Worm (Caenorhabditis elegans) whole organism, L1 larva: ENCODE data around the gene nhr-214.

ENCODE experiments used
- C04F5.9 ChIP-seq: sonication (generic microtip); optimal IDR thresholded peaks from 2 replicates; lab custom pipeline; 2016; ENCODE audit warnings: missing genetic modification characterization, missing compliant biosample characterization
- F16B12.6 ChIP-seq: fragments of 150-350 bp; optimal IDR thresholded peaks from 2 replicates; lab custom pipeline; 2014; ENCODE audit warnings: missing biosample characterization, missing genetic modification characterization
- aly-2 ChIP-seq: fragments of 150-350 bp; optimal IDR thresholded peaks from 2 replicates; lab custom pipeline; 2014; ENCODE audit warnings: missing biosample characterization, missing genetic modification characterization
- blmp-1 ChIP-seq: fragments of 150-350 bp; optimal IDR thresholded peaks from 2 replicates; lab custom pipeline; 2014; ENCODE audit warnings: missing biosample characterization, missing genetic modification characterization
- ceh-8 ChIP-seq: fragments of 200-800 bp; sonication (Bioruptor generic); optimal IDR thresholded peaks from 2 replicates; lab custom pipeline; 2018; ENCODE audit warnings: mild to moderate bottlenecking, missing genetic modification characterization, moderate library complexity, missing compliant biosample characterization
- ceh-82 ChIP-seq, 3 experiments: fragments of 150-350 bp in 1 of 3; sonication (generic microtip) in 2 of 3; optimal IDR thresholded peaks; 2 replicates each; lab custom pipeline; 2014 to 2017; ENCODE audit warnings: missing biosample characterization in 3 of 3, missing genetic modification characterization in 3 of 3
- ceh-90 ChIP-seq: sonication (generic microtip); optimal IDR thresholded peaks from 2 replicates; lab custom pipeline; 2016; ENCODE audit warnings: missing genetic modification characterization, missing compliant biosample characterization
- dpl-1 ChIP-seq, 3 experiments: fragments of 150-350 bp in 2 of 3; sonication (generic microtip) in 1 of 3; optimal IDR thresholded peaks; 2 replicates each; lab custom pipeline; 2014 to 2017; ENCODE audit warnings: missing biosample characterization in 3 of 3, missing genetic modification characterization in 3 of 3, missing genetic modification reagents in 3 of 3
- efl-1 ChIP-seq, 4 experiments: fragments of 150-350 bp; optimal IDR thresholded peaks in 3 of 4; peaks in 1 of 4; 1 replicate in 1 of 4; 2 replicates in 3 of 4; lab custom pipeline; 2014; ENCODE audit warnings: missing biosample characterization in 2 of 4, missing genetic modification characterization in 2 of 4, missing genetic modification reagents in 2 of 4
- egl-13 ChIP-seq: sonication (generic microtip); optimal IDR thresholded peaks from 2 replicates; lab custom pipeline; 2016; ENCODE audit warnings: missing genotype, missing genetic modification reagents, missing genetic modification characterization, missing compliant biosample characterization
- elt-2 ChIP-seq: sonication (generic microtip); optimal IDR thresholded peaks from 2 replicates; lab custom pipeline; 2016; ENCODE audit warnings: missing genetic modification characterization, mild to moderate bottlenecking, inconsistent platforms, missing compliant biosample characterization, missing genetic modification reagents
- elt-3 ChIP-seq, 6 experiments: fragments of 150-350 bp in 1 of 6; sonication (generic microtip); optimal IDR thresholded peaks; 2 replicates each; lab custom pipeline; 2017 to 2018; ENCODE audit warnings: missing biosample characterization in 6 of 6, missing genetic modification characterization in 6 of 6, inconsistent platforms in 1 of 6
- ets-5 ChIP-seq: fragments of 200-800 bp; sonication (Bioruptor generic); IDR thresholded peaks from 2 replicates; pipeline ENCODE4 v1.3.6; 2022; ENCODE audit warnings: missing genetic modification characterization, missing compliant biosample characterization
- fkh-4 ChIP-seq: sonication (generic microtip); optimal IDR thresholded peaks from 2 replicates; lab custom pipeline; 2016; ENCODE audit warnings: missing compliant biosample characterization, missing genetic modification characterization, borderline replicate concordance
- fos-1 ChIP-seq: fragments of 150-350 bp; optimal IDR thresholded peaks from 2 replicates; lab custom pipeline; 2014; ENCODE audit warnings: missing biosample characterization, missing genetic modification characterization
- hlh-4 ChIP-seq: sonication (generic microtip); optimal IDR thresholded peaks from 2 replicates; lab custom pipeline; 2016; ENCODE audit warnings: mild to moderate bottlenecking, missing genetic modification characterization, missing compliant biosample characterization
- irx-1 ChIP-seq: sonication (generic microtip); optimal IDR thresholded peaks from 2 replicates; lab custom pipeline; 2016; ENCODE audit warnings: missing genetic modification characterization, missing compliant biosample characterization
- jun-1 ChIP-seq: fragments of 150-350 bp; optimal IDR thresholded peaks from 2 replicates; lab custom pipeline; 2014; ENCODE audit warnings: missing biosample characterization, missing genetic modification reagents, missing genetic modification characterization
- lin-13 ChIP-seq: fragments of 150-350 bp; optimal IDR thresholded peaks from 2 replicates; lab custom pipeline; 2014; ENCODE audit warnings: missing biosample characterization, missing genetic modification reagents, missing genetic modification characterization
- lin-14 ChIP-seq: fragments of 200-800 bp; sonication (Bioruptor generic); optimal IDR thresholded peaks from 2 replicates; lab custom pipeline; 2018; ENCODE audit warnings: mild to moderate bottlenecking, missing genetic modification characterization, moderate library complexity, missing compliant biosample characterization
- lin-15B ChIP-seq: fragments of 150-350 bp; sonication (generic microtip); optimal IDR thresholded peaks from 3 replicates; lab custom pipeline; 2014; ENCODE audit warnings: missing biosample characterization, missing genetic modification characterization
- lin-35 ChIP-seq, 2 experiments: fragments of 150-350 bp; optimal IDR thresholded peaks; 2 replicates each; lab custom pipeline; 2014; ENCODE audit warnings: missing biosample characterization in 2 of 2, missing genetic modification characterization in 2 of 2, missing genetic modification reagents in 2 of 2
- lin-39 ChIP-seq: fragments of 150-350 bp; optimal IDR thresholded peaks from 2 replicates; lab custom pipeline; 2014; ENCODE audit warnings: missing biosample characterization, missing genetic modification reagents, missing genetic modification characterization
- lsy-2 ChIP-seq, 2 experiments: fragments of 150-350 bp; optimal IDR thresholded peaks; 2 replicates each; lab custom pipeline; 2014; ENCODE audit warnings: missing biosample characterization in 2 of 2, missing genetic modification characterization in 2 of 2
- mab-9 ChIP-seq: fragments of 200-800 bp; sonication (Bioruptor generic); IDR thresholded peaks from 2 replicates; pipeline ENCODE4 v1.3.6; 2022; ENCODE audit warnings: missing genetic modification reagents, missing genetic modification characterization, missing compliant biosample characterization
- mdl-1 ChIP-seq, 2 experiments: fragments of 150-350 bp; optimal IDR thresholded peaks; 2 replicates each; lab custom pipeline; 2014 to 2017; ENCODE audit warnings: missing biosample characterization in 2 of 2, missing genetic modification characterization in 2 of 2, inconsistent platforms in 1 of 2
- mep-1 ChIP-seq: fragments of 150-350 bp; optimal IDR thresholded peaks from 2 replicates; lab custom pipeline; 2014; ENCODE audit warnings: missing biosample characterization, missing genetic modification characterization
- nhr-11 ChIP-seq: fragments of 150-350 bp; optimal IDR thresholded peaks from 2 replicates; lab custom pipeline; 2014; ENCODE audit warnings: missing biosample characterization, missing genetic modification characterization
- nhr-19 ChIP-seq: fragments of 200-800 bp; sonication (Bioruptor generic); conservative IDR thresholded peaks from 2 replicates; pipeline ENCODE4 v1.3.6; 2022; ENCODE audit warnings: missing genetic modification characterization, missing compliant biosample characterization
- nhr-20 ChIP-seq: sonication (generic microtip); optimal IDR thresholded peaks from 2 replicates; lab custom pipeline; 2016; ENCODE audit warnings: mild to moderate bottlenecking, missing genetic modification characterization, missing compliant biosample characterization
- nhr-71 ChIP-seq: sonication (generic microtip); optimal IDR thresholded peaks from 2 replicates; lab custom pipeline; 2016; ENCODE audit warnings: mild to moderate bottlenecking, missing genetic modification characterization, moderate library complexity, missing compliant biosample characterization
- nhr-77 ChIP-seq: fragments of 150-350 bp; optimal IDR thresholded peaks from 2 replicates; lab custom pipeline; 2014; ENCODE audit warnings: missing biosample characterization, missing genetic modification characterization
- nhr-84 ChIP-seq: sonication (generic microtip); optimal IDR thresholded peaks from 2 replicates; lab custom pipeline; 2017; ENCODE audit warnings: missing biosample characterization, missing genetic modification characterization
- nhr-85 ChIP-seq: sonication (generic microtip); peaks from one replicate; lab custom pipeline; 2016; ENCODE audit warnings: missing genetic modification characterization, inconsistent platforms, missing compliant biosample characterization
- nhr-90 ChIP-seq: sonication (generic microtip); optimal IDR thresholded peaks from 2 replicates; lab custom pipeline; 2016; ENCODE audit warnings: mild to moderate bottlenecking, missing genetic modification characterization, missing compliant biosample characterization; ENCODE audit not compliant: poor library complexity
- pqm-1 ChIP-seq: sonication (generic microtip); optimal IDR thresholded peaks from 3 replicates; lab custom pipeline; 2017; ENCODE audit warnings: missing biosample characterization, missing genetic modification characterization
- snu-23 ChIP-seq: sonication (generic microtip); optimal IDR thresholded peaks from 2 replicates; lab custom pipeline; 2016; ENCODE audit warnings: missing genetic modification characterization, missing compliant biosample characterization
- sptf-1 ChIP-seq: fragments of 150-350 bp; optimal IDR thresholded peaks from 2 replicates; lab custom pipeline; 2014; ENCODE audit warnings: missing biosample characterization, missing genetic modification characterization
- tbx-2 ChIP-seq: sonication (generic microtip); optimal IDR thresholded peaks from 2 replicates; lab custom pipeline; 2016; ENCODE audit warnings: missing genetic modification characterization, missing compliant biosample characterization
- unc-130 ChIP-seq: fragments of 150-350 bp; optimal IDR thresholded peaks from 2 replicates; lab custom pipeline; 2017; ENCODE audit warnings: missing biosample characterization, missing genetic modification characterization, inconsistent platforms
- unc-30 ChIP-seq: sonication (generic microtip); optimal IDR thresholded peaks from 2 replicates; lab custom pipeline; 2017; ENCODE audit warnings: missing biosample characterization, missing genetic modification characterization
- unc-86 ChIP-seq: sonication (generic microtip); optimal IDR thresholded peaks from 2 replicates; lab custom pipeline; 2016; ENCODE audit warnings: missing genetic modification characterization, missing compliant biosample characterization
- unc-98 ChIP-seq: fragments of 200-800 bp; sonication (Bioruptor generic); IDR thresholded peaks from 2 replicates; pipeline ENCODE4 v1.3.6; 2022; ENCODE audit warnings: missing genetic modification characterization, missing compliant biosample characterization
- xbp-1 ChIP-seq: sonication (generic microtip); optimal IDR thresholded peaks from 2 replicates; lab custom pipeline; 2016; ENCODE audit warnings: missing genetic modification characterization, missing compliant biosample characterization
- zip-4 ChIP-seq: fragments of 200-800 bp; sonication (Bioruptor generic); optimal IDR thresholded peaks from 2 replicates; lab custom pipeline; 2018; ENCODE audit warnings: mild to moderate bottlenecking, missing genetic modification characterization, moderate library complexity, missing compliant biosample characterization
- ztf-4 ChIP-seq: fragments of 150-350 bp; optimal IDR thresholded peaks from 2 replicates; lab custom pipeline; 2014; ENCODE audit warnings: missing biosample characterization, missing genetic modification characterization

The nhr-214 gene

DNA sequence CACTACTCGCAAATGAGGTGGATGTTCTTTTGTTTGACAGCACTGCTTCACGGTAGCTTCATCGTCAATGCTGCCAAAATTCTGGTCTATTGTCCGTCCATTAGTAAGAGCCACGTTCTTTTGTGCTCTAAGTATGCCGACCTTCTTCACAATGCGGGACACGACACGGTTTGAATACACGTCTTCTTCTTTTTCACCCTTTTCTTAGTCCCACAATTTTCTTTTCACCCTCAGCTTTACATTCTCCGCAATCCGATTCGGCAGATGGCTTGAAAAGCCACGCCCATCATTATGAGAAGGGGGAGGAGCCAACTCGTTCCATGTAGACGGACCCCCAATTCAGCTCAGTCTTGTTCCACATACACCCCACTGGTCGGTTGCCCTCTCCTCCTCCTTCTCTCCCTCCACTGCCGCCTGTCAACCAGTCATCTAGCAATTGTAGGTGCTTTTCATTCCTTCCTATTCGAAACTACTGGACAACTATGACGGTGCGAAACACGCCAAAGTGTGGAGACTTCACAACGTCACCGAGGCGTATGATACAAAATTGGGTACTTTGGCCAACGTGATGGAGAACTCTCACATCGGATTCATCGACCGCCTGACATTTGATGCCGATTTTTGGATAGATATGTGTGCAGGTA lies 10.0 kb downstream of the nhr-214 start (continued):
- TF ChIP-seq jun-1 (tag; lab: Kevin White, UChicago) (no peak), irx-1 (tag; lab: Kevin White, UChicago) (no peak), ceh-82 (tag; optimal IDR thresholded peaks at IDR 0.05; lab: Kevin White, UChicago) (no peak), sptf-1 (no peak), lin-15B (tag; lab: Kevin White, UChicago) (no peak), tbx-2 (tag; lab: Kevin White, UChicago) (no peak), lin-39 (tag; lab: Kevin White, UChicago) (no peak), ztf-4 (tag; lab: Kevin White, UChicago) (no peak), aly-2 (tag; lab: Kevin White, UChicago) (no peak), mdl-1 (tag; optimal IDR thresholded peaks at IDR 0.05; lab: Kevin White, UChicago) (no peak), lsy-2 (tag; optimal IDR thresholded peaks at IDR 0.05; lab: Kevin White, UChicago) (no peak), unc-86 (no peak), nhr-19 (no peak), lin-13 (GFP tag; lab: Kevin White, UChicago) (no peak)

DNA sequence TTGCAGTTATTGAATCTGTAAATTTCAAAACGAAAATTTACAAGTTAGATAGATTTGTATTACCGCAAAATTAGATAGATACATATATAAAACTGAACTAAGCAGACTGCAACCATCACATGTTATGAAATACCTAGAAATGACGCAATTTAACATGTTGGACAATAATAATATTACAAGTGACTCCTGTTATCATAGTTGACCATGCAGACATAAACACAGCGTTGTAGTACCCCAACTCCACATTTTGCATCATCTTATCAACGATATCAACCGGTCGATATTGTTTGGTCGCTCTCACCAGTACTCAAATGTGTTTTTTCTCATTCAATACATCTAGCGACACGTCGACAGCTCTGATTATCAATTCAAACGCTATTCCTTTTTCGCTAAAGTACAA lies 10.6 kb downstream of the nhr-214 start, which contains the start of gene ugt-50:
Gene ugt-50, plus strand, starts transcription at position 268 of the 400 bp plus-strand sequence.
- TF ChIP-seq nhr-90 (tag; lab: Kevin White, UChicago) (peak; percentile 40), nhr-71 (tag; lab: Kevin White, UChicago) (peak; percentile 68), efl-1 (optimal IDR thresholded peaks at IDR 0.05; lab: Kevin White, UChicago) (peak in 1 of 2 experiments; percentile 4), efl-1 (GFP tag; optimal IDR thresholded peaks at IDR 0.05 in 1 of 2; lab: Kevin White, UChicago) (no peak), lin-35 (GFP tag; optimal IDR thresholded peaks at IDR 0.05; lab: Kevin White, UChicago) (peak in 1 of 2 experiments; percentile 39), pqm-1 (tag; lab: Kevin White, UChicago) (peak; percentile 16), nhr-85 (tag; lab: Kevin White, UChicago) (peak; percentile 63), nhr-19 (0 out of 2 replicates have a peak, but pooled peaks have one; percentile 10), dpl-1 (GFP tag; optimal IDR thresholded peaks at IDR 0.05; lab: Kevin White, UChicago) (peak in 1 of 3 experiments; percentile 1), elt-3 (tag; optimal IDR thresholded peaks at IDR 0.05; lab: Kevin White, UChicago) (peak in 1 of 6 experiments; percentile 24), unc-130 (no peak), ceh-8 (GFP tag; lab: Kevin White, UChicago) (no peak), nhr-20 (tag; lab: Kevin White, UChicago) (peak; percentile 66), snu-23 (peak; percentile 28), hlh-4 (no peak), unc-86 (no peak), elt-2 (peak; percentile 87), ceh-90 (no peak)

DNA sequence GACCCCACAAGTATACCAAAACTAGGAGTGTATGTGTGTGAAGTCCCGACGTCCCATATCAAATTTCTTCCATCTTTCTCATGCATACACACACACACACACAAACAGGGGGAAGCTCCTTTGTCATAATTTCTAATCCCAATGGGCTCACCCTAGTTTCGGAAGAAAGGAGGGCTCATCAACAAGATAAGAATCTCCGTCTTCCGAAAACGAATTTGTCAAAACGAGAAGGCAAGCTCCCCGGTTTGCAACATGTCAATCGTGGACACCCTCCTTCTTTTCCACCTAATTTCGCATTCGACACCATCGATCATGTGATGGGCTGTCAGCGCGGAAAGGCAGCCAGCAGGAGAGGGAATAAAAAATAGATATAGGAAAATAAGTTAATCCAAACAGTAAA lies 11.5 kb downstream of the nhr-214 start:
- no peak for TF ChIP-seq irx-1 (tag; lab: Kevin White, UChicago)
- no peak for TF ChIP-seq unc-86
- TF ChIP-seq mep-1 (tag; lab: Kevin White, UChicago), result peak; percentile 41
- TF ChIP-seq lin-13 (GFP tag; lab: Kevin White, UChicago), result peak; percentile 26
- TF ChIP-seq blmp-1, result peak; percentile 9
- peak in 1 of 2 experiments; percentile 5 for TF ChIP-seq lsy-2 (tag; optimal IDR thresholded peaks at IDR 0.05; lab: Kevin White, UChicago)
- TF ChIP-seq unc-30 (tag; lab: Kevin White, UChicago), result no peak
- TF ChIP-seq zip-4 (GFP tag; lab: Kevin White, UChicago), result peak; percentile 9
- TF ChIP-seq xbp-1 (tag; lab: Kevin White, UChicago), result no peak
- TF ChIP-seq ets-5, result no peak
- TF ChIP-seq egl-13, result peak; percentile 36
- peak in 2 of 3 experiments; percentile 6 to 16 for TF ChIP-seq ceh-82 (tag; optimal IDR thresholded peaks at IDR 0.05; lab: Kevin White, UChicago)
- no peak for TF ChIP-seq nhr-11 (tag; lab: Kevin White, UChicago)
- TF ChIP-seq nhr-71 (tag; lab: Kevin White, UChicago), result peak; percentile 18
- no peak for TF ChIP-seq lin-35 (GFP tag; optimal IDR thresholded peaks at IDR 0.05; lab: Kevin White, UChicago)
- TF ChIP-seq nhr-84 (tag; lab: Kevin White, UChicago), result no peak
- peak; percentile 80 for TF ChIP-seq lin-14 (GFP tag; lab: Kevin White, UChicago)
- peak; percentile 25 for TF ChIP-seq snu-23
- no peak for TF ChIP-seq jun-1 (tag; lab: Kevin White, UChicago)
- no peak for TF ChIP-seq pqm-1 (tag; lab: Kevin White, UChicago)
- TF ChIP-seq tbx-2 (tag; lab: Kevin White, UChicago), result peak; percentile 50
- no peak for TF ChIP-seq efl-1 (optimal IDR thresholded peaks at IDR 0.05; lab: Kevin White, UChicago)
- TF ChIP-seq efl-1 (GFP tag; optimal IDR thresholded peaks at IDR 0.05 in 1 of 2; lab: Kevin White, UChicago), result no peak
- no peak for TF ChIP-seq unc-98 (GFP tag; lab: Robert Waterston, UW)
- no peak for TF ChIP-seq fkh-4
- TF ChIP-seq F16B12.6, result no peak
- no peak for TF ChIP-seq C04F5.9
- no peak for TF ChIP-seq fos-1 (tag; lab: Kevin White, UChicago)
- no peak for TF ChIP-seq nhr-77 (tag; lab: Kevin White, UChicago)
- TF ChIP-seq mab-9 (GFP tag; lab: Robert Waterston, UW), result peak; percentile 81
